Fruit fly (Drosophila melanogaster): ENCODE measurements around the gene CG8539.
A peak's percentile ranks its signal among the peaks of the same experiment; 100 is the strongest.

The CG8539 gene

dm6 chr3L:7521847-7522246 lies 23.2 kb upstream of the CG8539 start (continued):
- TF ChIP-seq pan (optimal IDR thresholded peaks at IDR 0.05) (no peak), pan (GFP tag; optimal IDR thresholded peaks at IDR 0.05 in 1 of 2, IDR thresholded peaks at IDR 0.05 in 1 of 2) (peak in 1 of 2 experiments; percentile 54), wor (GFP tag; IDR thresholded peaks at IDR 0.05) (no peak), dmrt11E (tag; optimal IDR thresholded peaks at IDR 0.05) (peak; percentile 52), bbx (GFP tag; IDR thresholded peaks at IDR 0.05; ENCODE audit: partially characterized antibody) (no peak), esg (GFP tag; conservative IDR thresholded peaks at IDR 0.05) (0 out of 2 replicates have a peak, but pooled peaks have one; percentile 21), CG8944 (GFP tag; optimal IDR thresholded peaks at IDR 0.05) (no peak), row (GFP tag; IDR thresholded peaks at IDR 0.05) (peak; percentile 50; the same call in 2 of the 3 replicates), BEAF-32 (GFP tag; optimal IDR thresholded peaks at IDR 0.05) (no peak), ci (GFP tag; IDR thresholded peaks at IDR 0.05) (peak; percentile 60; the same call in 1 of the 3 replicates), Atf6 (GFP tag; IDR thresholded peaks at IDR 0.05) (no peak; the same call in 1 of the 2 replicates), CG6791 (GFP tag; IDR thresholded peaks at IDR 0.05; ENCODE audit: partially characterized antibody) (no peak)

dm6 chr3L:7520619-7521018 lies 22.0 kb upstream of the CG8539 start:
- TF ChIP-seq psq (GFP tag; optimal IDR thresholded peaks at IDR 0.05) (no peak), tup (GFP tag; optimal IDR thresholded peaks at IDR 0.05) (no peak), CG6683 (GFP tag; optimal IDR thresholded peaks at IDR 0.05) (no peak), fd3F (GFP tag; optimal IDR thresholded peaks at IDR 0.05) (no peak), CG17385 (GFP tag; optimal IDR thresholded peaks at IDR 0.05) (peak; percentile 53)

dm6 chr3L:7519219-7519618 lies 20.6 kb upstream of the CG8539 start:
- TF ChIP-seq slbo (GFP tag; IDR thresholded peaks at IDR 0.05): 0 out of 2 replicates have a peak, but pooled peaks have one; percentile 11
- peak; percentile 30; the same call in 1 of the 3 replicates for TF ChIP-seq CG2199 (GFP tag; IDR thresholded peaks at IDR 0.05)
- peak; percentile 58 for TF ChIP-seq CG3995 (GFP tag; optimal IDR thresholded peaks at IDR 0.05)
- no peak for TF ChIP-seq CG3407 (GFP tag; optimal IDR thresholded peaks at IDR 0.05)
- peak; percentile 93 for TF ChIP-seq twi (tag; optimal IDR thresholded peaks at IDR 0.05)
- TF ChIP-seq CG2120 (GFP tag; optimal IDR thresholded peaks at IDR 0.05): no peak

- TF ChIP-seq Trl (optimal IDR thresholded peaks at IDR 0.05) (peak in 1 of 2 experiments; percentile 46), Trl (GFP tag; optimal IDR thresholded peaks at IDR 0.05) (no peak), ERR (GFP tag; optimal IDR thresholded peaks at IDR 0.05) (no peak), CG6272 (GFP tag; IDR thresholded peaks at IDR 0.05) (no peak), Ada2b (GFP tag; IDR thresholded peaks at IDR 0.05) (no peak), Dbx (GFP tag; IDR thresholded peaks at IDR 0.05) (0 out of 3 replicates have a peak, but pooled peaks have one; percentile 18), twi (tag; optimal IDR thresholded peaks at IDR 0.05) (peak; percentile 96), CG34224 (GFP tag; IDR thresholded peaks at IDR 0.05; ENCODE audit: partially characterized antibody) (0 out of 3 replicates have a peak, but pooled peaks have one; percentile 13), chinmo (GFP tag; IDR thresholded peaks at IDR 0.05; ENCODE audit: partially characterized antibody) (0 out of 4 replicates have a peak, but pooled peaks have one; percentile 67), lov (optimal IDR thresholded peaks at IDR 0.05) (no peak), lov (GFP tag; IDR thresholded peaks at IDR 0.05) (no peak), Med (GFP tag) (peak; percentile 57), CG16813 (GFP tag; IDR thresholded peaks at IDR 0.05; ENCODE audit: partially characterized antibody) (0 out of 3 replicates have a peak, but pooled peaks have one; percentile 10), br (optimal IDR thresholded peaks at IDR 0.05) (no peak), Adf1 (GFP tag; IDR thresholded peaks at IDR 0.05) (peak; percentile 82), CG2199 (GFP tag; IDR thresholded peaks at IDR 0.05) (peak; percentile 48; the same call in 1 of the 3 replicates)
These were observed 19.9 kb upstream of the CG8539 start, which contains the start of gene ltl for dm6 chr3L:7518351-7519102. Gene ltl (plus strand): TSS chr3L:7518997.
